Worm (Caenorhabditis elegans) whole organism, late embryonic: Measurements from ENCODE around the gene C47G2.3.

Source experiments
- ama-1 ChIP-seq: fragments of 150-350 bp; optimal IDR thresholded peaks from 2 replicates; lab custom pipeline; 2014
- dve-1 ChIP-seq: sonication (generic microtip); optimal IDR thresholded peaks from 2 replicates; lab custom pipeline; 2017; ENCODE audit warnings: antibody characterized with exemption, mild to moderate bottlenecking, missing genetic modification characterization, missing compliant biosample characterization
- gmeb-2 ChIP-seq: sonication (generic microtip); optimal IDR thresholded peaks from 2 replicates; lab custom pipeline; 2016; ENCODE audit warnings: missing genetic modification characterization, inconsistent platforms, missing compliant biosample characterization
- hlh-13 ChIP-seq: fragments of 200-800 bp; sonication (Bioruptor generic); optimal IDR thresholded peaks from 2 replicates; lab custom pipeline; 2018; ENCODE audit warnings: mild to moderate bottlenecking, missing genetic modification characterization, missing compliant biosample characterization
- nhr-11 ChIP-seq: fragments of 150-350 bp; optimal IDR thresholded peaks from 2 replicates; lab custom pipeline; 2014; ENCODE audit warnings: missing biosample characterization, missing genetic modification characterization
- rnt-1 ChIP-seq: sonication (generic microtip); optimal IDR thresholded peaks from 2 replicates; lab custom pipeline; 2016; ENCODE audit warnings: missing genetic modification characterization, missing compliant biosample characterization
- sox-4 ChIP-seq: sonication (generic microtip); optimal IDR thresholded peaks from 2 replicates; lab custom pipeline; 2017; ENCODE audit warnings: mild to moderate bottlenecking, missing genetic modification characterization, inconsistent platforms, missing compliant biosample characterization

DNA sequence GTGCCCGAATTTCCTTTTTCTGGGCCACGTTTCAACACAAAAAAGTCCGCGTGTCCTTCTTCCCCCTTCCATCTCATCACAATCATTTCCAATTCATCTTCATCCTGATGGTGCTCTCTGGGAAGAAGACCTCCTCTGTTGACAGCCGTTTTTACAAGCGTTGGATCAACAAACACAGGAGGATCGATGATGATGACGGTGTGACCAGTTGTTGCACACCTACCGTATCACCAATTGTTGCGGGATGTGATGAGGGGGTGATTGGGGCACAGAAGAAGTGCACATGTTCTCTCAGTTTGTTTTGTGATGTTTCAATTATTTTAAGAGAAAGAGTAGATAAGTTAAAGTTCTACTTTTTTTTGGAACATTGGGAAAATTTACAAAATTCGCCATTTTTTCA is 14.5 kb downstream of the C47G2.3 start:
- TF ChIP-seq rnt-1 (tag; lab: Kevin White, UChicago): no peak
- TF ChIP-seq gmeb-2 (tag; lab: Kevin White, UChicago): no peak
- TF ChIP-seq nhr-11: no peak
- TF ChIP-seq hlh-13 (GFP tag; lab: Kevin White, UChicago): no peak
- no peak for TF ChIP-seq ama-1 (lab: Kevin White, UChicago)
- TF ChIP-seq sox-4: no peak
- no peak for TF ChIP-seq dve-1 (tag; lab: Kevin White, UChicago)
